Worm (Caenorhabditis elegans) whole organism, L1 larva: ENCODE results near the gene F13D11.3.
A peak's percentile ranks its signal among the peaks of the same experiment; 100 is the strongest.

Source experiments
- C04F5.9 ChIP-seq: sonication (generic microtip); optimal IDR thresholded peaks from 2 replicates; lab custom pipeline; 2016; ENCODE audit warnings: missing genetic modification characterization, missing compliant biosample characterization
- ceh-8 ChIP-seq: fragments of 200-800 bp; sonication (Bioruptor generic); optimal IDR thresholded peaks from 2 replicates; lab custom pipeline; 2018; ENCODE audit warnings: mild to moderate bottlenecking, missing genetic modification characterization, moderate library complexity, missing compliant biosample characterization
- ceh-82 ChIP-seq, 3 experiments: fragments of 150-350 bp in 1 of 3; sonication (generic microtip) in 2 of 3; optimal IDR thresholded peaks; 2 replicates each; lab custom pipeline; 2014 to 2017; ENCODE audit warnings: missing biosample characterization in 3 of 3, missing genetic modification characterization in 3 of 3
- ceh-88 ChIP-seq: fragments of 200-800 bp; sonication (Bioruptor generic); IDR thresholded peaks from 2 replicates; pipeline ENCODE4 v1.3.6; 2022; ENCODE audit warnings: missing genetic modification characterization, missing compliant biosample characterization
- ces-1 ChIP-seq: fragments of 150-350 bp; optimal IDR thresholded peaks from 2 replicates; lab custom pipeline; 2014; ENCODE audit warnings: missing biosample characterization, missing genetic modification reagents, missing genetic modification characterization
- dsc-1 ChIP-seq: sonication (generic microtip); optimal IDR thresholded peaks from 2 replicates; lab custom pipeline; 2016; ENCODE audit warnings: mild to moderate bottlenecking, missing genetic modification characterization, missing compliant biosample characterization
- efl-1 ChIP-seq, 4 experiments: fragments of 150-350 bp; optimal IDR thresholded peaks in 3 of 4; peaks in 1 of 4; 1 replicate in 1 of 4; 2 replicates in 3 of 4; lab custom pipeline; 2014; ENCODE audit warnings: missing biosample characterization in 2 of 4, missing genetic modification characterization in 2 of 4, missing genetic modification reagents in 2 of 4
- egl-27 ChIP-seq, 2 experiments: fragments of 150-350 bp in 1 of 2; sonication (generic microtip); optimal IDR thresholded peaks; 3 replicates each; lab custom pipeline; 2017 to 2018; ENCODE audit warnings: missing biosample characterization in 2 of 2, missing genetic modification characterization in 2 of 2, missing genetic modification reagents in 2 of 2
- ets-5 ChIP-seq: fragments of 200-800 bp; sonication (Bioruptor generic); IDR thresholded peaks from 2 replicates; pipeline ENCODE4 v1.3.6; 2022; ENCODE audit warnings: missing genetic modification characterization, missing compliant biosample characterization
- fkh-10 ChIP-seq: sonication (generic microtip); optimal IDR thresholded peaks from 2 replicates; lab custom pipeline; 2017; ENCODE audit warnings: missing biosample characterization, missing genetic modification reagents, missing genetic modification characterization
- fkh-4 ChIP-seq: sonication (generic microtip); optimal IDR thresholded peaks from 2 replicates; lab custom pipeline; 2016; ENCODE audit warnings: missing compliant biosample characterization, missing genetic modification characterization, borderline replicate concordance
- hlh-17 ChIP-seq: fragments of 200-800 bp; sonication (Bioruptor generic); optimal IDR thresholded peaks from 2 replicates; lab custom pipeline; 2018; ENCODE audit warnings: missing genetic modification characterization, mild to moderate bottlenecking, missing compliant biosample characterization, moderate library complexity, borderline replicate concordance
- hlh-4 ChIP-seq: sonication (generic microtip); optimal IDR thresholded peaks from 2 replicates; lab custom pipeline; 2016; ENCODE audit warnings: mild to moderate bottlenecking, missing genetic modification characterization, missing compliant biosample characterization
- hpl-2 ChIP-seq: fragments of 150-350 bp; optimal IDR thresholded peaks from 2 replicates; lab custom pipeline; 2014; ENCODE audit warnings: missing biosample characterization, missing genetic modification reagents, missing genetic modification characterization
- irx-1 ChIP-seq: sonication (generic microtip); optimal IDR thresholded peaks from 2 replicates; lab custom pipeline; 2016; ENCODE audit warnings: missing genetic modification characterization, missing compliant biosample characterization
- lin-13 ChIP-seq: fragments of 150-350 bp; optimal IDR thresholded peaks from 2 replicates; lab custom pipeline; 2014; ENCODE audit warnings: missing biosample characterization, missing genetic modification reagents, missing genetic modification characterization
- lin-14 ChIP-seq: fragments of 200-800 bp; sonication (Bioruptor generic); optimal IDR thresholded peaks from 2 replicates; lab custom pipeline; 2018; ENCODE audit warnings: mild to moderate bottlenecking, missing genetic modification characterization, moderate library complexity, missing compliant biosample characterization
- lin-15B ChIP-seq: fragments of 150-350 bp; sonication (generic microtip); optimal IDR thresholded peaks from 3 replicates; lab custom pipeline; 2014; ENCODE audit warnings: missing biosample characterization, missing genetic modification characterization
- lin-35 ChIP-seq, 2 experiments: fragments of 150-350 bp; optimal IDR thresholded peaks; 2 replicates each; lab custom pipeline; 2014; ENCODE audit warnings: missing biosample characterization in 2 of 2, missing genetic modification characterization in 2 of 2, missing genetic modification reagents in 2 of 2
- lir-3 ChIP-seq: sonication (generic microtip); optimal IDR thresholded peaks from 2 replicates; lab custom pipeline; 2016; ENCODE audit warnings: mild to moderate bottlenecking, missing genetic modification characterization, moderate library complexity, missing compliant biosample characterization; ENCODE audit not compliant: poor library complexity
- lsy-2 ChIP-seq, 2 experiments: fragments of 150-350 bp; optimal IDR thresholded peaks; 2 replicates each; lab custom pipeline; 2014; ENCODE audit warnings: missing biosample characterization in 2 of 2, missing genetic modification characterization in 2 of 2
- mdl-1 ChIP-seq, 2 experiments: fragments of 150-350 bp; optimal IDR thresholded peaks; 2 replicates each; lab custom pipeline; 2014 to 2017; ENCODE audit warnings: missing biosample characterization in 2 of 2, missing genetic modification characterization in 2 of 2, inconsistent platforms in 1 of 2
- mef-2 ChIP-seq: fragments of 150-350 bp; optimal IDR thresholded peaks from 2 replicates; lab custom pipeline; 2014; ENCODE audit warnings: missing biosample characterization, missing genetic modification characterization
- mep-1 ChIP-seq: fragments of 150-350 bp; optimal IDR thresholded peaks from 2 replicates; lab custom pipeline; 2014; ENCODE audit warnings: missing biosample characterization, missing genetic modification characterization
- nhr-12 ChIP-seq: sonication (generic microtip); optimal IDR thresholded peaks from 2 replicates; lab custom pipeline; 2017; ENCODE audit warnings: missing biosample characterization, missing genetic modification characterization
- nhr-19 ChIP-seq: fragments of 200-800 bp; sonication (Bioruptor generic); conservative IDR thresholded peaks from 2 replicates; pipeline ENCODE4 v1.3.6; 2022; ENCODE audit warnings: missing genetic modification characterization, missing compliant biosample characterization
- nhr-47 ChIP-seq: sonication (generic microtip); optimal IDR thresholded peaks from 2 replicates; lab custom pipeline; 2016; ENCODE audit warnings: mild to moderate bottlenecking, missing genetic modification characterization, moderate library complexity, missing compliant biosample characterization
- nhr-71 ChIP-seq: sonication (generic microtip); optimal IDR thresholded peaks from 2 replicates; lab custom pipeline; 2016; ENCODE audit warnings: mild to moderate bottlenecking, missing genetic modification characterization, moderate library complexity, missing compliant biosample characterization
- nhr-77 ChIP-seq: fragments of 150-350 bp; optimal IDR thresholded peaks from 2 replicates; lab custom pipeline; 2014; ENCODE audit warnings: missing biosample characterization, missing genetic modification characterization
- nhr-84 ChIP-seq: sonication (generic microtip); optimal IDR thresholded peaks from 2 replicates; lab custom pipeline; 2017; ENCODE audit warnings: missing biosample characterization, missing genetic modification characterization
- pax-3 ChIP-seq: fragments of 200-800 bp; sonication (Bioruptor generic); optimal IDR thresholded peaks from 2 replicates; lab custom pipeline; 2018; ENCODE audit warnings: mild to moderate bottlenecking, missing genetic modification characterization, moderate library complexity, missing compliant biosample characterization
- pqm-1 ChIP-seq: sonication (generic microtip); optimal IDR thresholded peaks from 3 replicates; lab custom pipeline; 2017; ENCODE audit warnings: missing biosample characterization, missing genetic modification characterization
- rnt-1 ChIP-seq: sonication (generic microtip); optimal IDR thresholded peaks from 2 replicates; lab custom pipeline; 2016; ENCODE audit warnings: mild to moderate bottlenecking, missing genetic modification characterization, moderate library complexity, missing compliant biosample characterization
- skn-1 ChIP-seq: fragments of 150-350 bp; optimal IDR thresholded peaks from 2 replicates; lab custom pipeline; 2014; ENCODE audit warnings: missing biosample characterization, missing genetic modification characterization
- snu-23 ChIP-seq: sonication (generic microtip); optimal IDR thresholded peaks from 2 replicates; lab custom pipeline; 2016; ENCODE audit warnings: missing genetic modification characterization, missing compliant biosample characterization
- sox-4 ChIP-seq: sonication (generic microtip); optimal IDR thresholded peaks from 2 replicates; lab custom pipeline; 2016; ENCODE audit warnings: missing genetic modification characterization, missing compliant biosample characterization
- swsn-7 ChIP-seq: sonication (generic microtip); optimal IDR thresholded peaks from 2 replicates; lab custom pipeline; 2016; ENCODE audit warnings: missing genetic modification characterization, missing compliant biosample characterization
- unc-86 ChIP-seq: sonication (generic microtip); optimal IDR thresholded peaks from 2 replicates; lab custom pipeline; 2016; ENCODE audit warnings: missing genetic modification characterization, missing compliant biosample characterization
- unc-98 ChIP-seq: fragments of 200-800 bp; sonication (Bioruptor generic); IDR thresholded peaks from 2 replicates; pipeline ENCODE4 v1.3.6; 2022; ENCODE audit warnings: missing genetic modification characterization, missing compliant biosample characterization
- vab-15 ChIP-seq: sonication (generic microtip); optimal IDR thresholded peaks from 2 replicates; lab custom pipeline; 2017; ENCODE audit warnings: missing genotype, mild to moderate bottlenecking, missing genetic modification characterization, missing compliant biosample characterization
- xbp-1 ChIP-seq: sonication (generic microtip); optimal IDR thresholded peaks from 2 replicates; lab custom pipeline; 2016; ENCODE audit warnings: missing genetic modification characterization, missing compliant biosample characterization
- zag-1 ChIP-seq: fragments of 150-350 bp; optimal IDR thresholded peaks from 2 replicates; lab custom pipeline; 2014; ENCODE audit warnings: missing biosample characterization, missing genetic modification characterization
- zip-4 ChIP-seq: fragments of 200-800 bp; sonication (Bioruptor generic); optimal IDR thresholded peaks from 2 replicates; lab custom pipeline; 2018; ENCODE audit warnings: mild to moderate bottlenecking, missing genetic modification characterization, moderate library complexity, missing compliant biosample characterization
- ztf-11 ChIP-seq, 2 experiments: sonication (generic microtip); optimal IDR thresholded peaks; 2 replicates each; lab custom pipeline; 2016 to 2017; ENCODE audit warnings: missing genetic modification characterization in 2 of 2, missing biosample characterization in 1 of 2, missing compliant biosample characterization in 1 of 2

The F13D11.3 gene

DNA sequence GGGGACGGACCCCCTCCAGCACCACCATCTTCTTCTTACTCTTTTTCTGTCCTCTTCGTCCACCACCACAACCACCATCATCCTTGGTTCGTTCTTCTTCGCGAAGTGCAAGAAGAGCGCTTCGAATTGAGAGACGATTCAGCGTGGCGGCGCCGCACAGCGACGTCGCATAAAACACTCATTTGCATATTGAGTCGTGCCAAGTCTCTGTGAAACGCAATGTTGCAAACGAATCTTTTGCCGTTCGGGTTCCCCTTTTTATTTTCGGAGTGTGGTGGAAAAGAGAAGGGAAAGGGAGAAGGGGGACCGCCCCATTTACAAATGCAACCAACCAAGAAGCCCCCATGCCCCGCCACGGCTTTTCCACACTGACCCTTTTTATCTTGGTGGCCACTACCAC is 10.6 kb upstream of the F13D11.3 start:
- no peak for TF ChIP-seq nhr-19
- TF ChIP-seq zip-4 (GFP tag; lab: Kevin White, UChicago) = no peak
- TF ChIP-seq ztf-11 (tag; optimal IDR thresholded peaks at IDR 0.05; lab: Kevin White, UChicago) = no peak
- TF ChIP-seq egl-27 (tag; optimal IDR thresholded peaks at IDR 0.05; lab: Kevin White, UChicago) = no peak
- no peak for TF ChIP-seq mef-2
- no peak for TF ChIP-seq dsc-1 (tag; lab: Kevin White, UChicago)
- no peak for TF ChIP-seq nhr-84 (tag; lab: Kevin White, UChicago)
- TF ChIP-seq lin-15B (tag; lab: Kevin White, UChicago) = no peak
- no peak for TF ChIP-seq pax-3
- no peak for TF ChIP-seq nhr-77 (tag; lab: Kevin White, UChicago)
- no peak for TF ChIP-seq ceh-88 (GFP tag; lab: Robert Waterston, UW)
- TF ChIP-seq lir-3 (tag; lab: Kevin White, UChicago) = no peak
- no peak for TF ChIP-seq lin-13 (GFP tag; lab: Kevin White, UChicago)
- no peak for TF ChIP-seq sox-4 (tag; lab: Kevin White, UChicago)
- TF ChIP-seq fkh-4 = no peak
- TF ChIP-seq nhr-47 (tag; lab: Kevin White, UChicago) = peak; percentile 12
- no peak for TF ChIP-seq unc-86 (tag; lab: Kevin White, UChicago)
- no peak for TF ChIP-seq fkh-10 (GFP tag; lab: Kevin White, UChicago)
- TF ChIP-seq irx-1 (tag; lab: Kevin White, UChicago) = no peak
- no peak for TF ChIP-seq mdl-1 (tag; optimal IDR thresholded peaks at IDR 0.05; lab: Kevin White, UChicago)
- TF ChIP-seq ceh-82 (tag; optimal IDR thresholded peaks at IDR 0.05; lab: Kevin White, UChicago) = peak in 1 of 3 experiments; percentile 13
- no peak for TF ChIP-seq ceh-8 (GFP tag; lab: Kevin White, UChicago)
- TF ChIP-seq C04F5.9 (tag; lab: Kevin White, UChicago) = no peak
- TF ChIP-seq ces-1 (GFP tag; lab: Kevin White, UChicago) = no peak
- TF ChIP-seq zag-1 (tag; lab: Kevin White, UChicago) = no peak
- no peak for TF ChIP-seq nhr-12 (tag; lab: Kevin White, UChicago)
- no peak for TF ChIP-seq skn-1
- no peak for TF ChIP-seq ets-5 (GFP tag; lab: Robert Waterston, UW)
- no peak for TF ChIP-seq pqm-1 (tag; lab: Kevin White, UChicago)
- no peak for TF ChIP-seq hlh-17
- no peak for TF ChIP-seq mep-1 (tag; lab: Kevin White, UChicago)
- TF ChIP-seq lsy-2 (tag; optimal IDR thresholded peaks at IDR 0.05; lab: Kevin White, UChicago) = peak in 1 of 2 experiments; percentile 13
- TF ChIP-seq efl-1 (optimal IDR thresholded peaks at IDR 0.05; lab: Kevin White, UChicago) = no peak
- peak in 1 of 2 experiments; percentile 36 for TF ChIP-seq efl-1 (GFP tag; optimal IDR thresholded peaks at IDR 0.05 in 1 of 2; lab: Kevin White, UChicago)
- TF ChIP-seq hpl-2 = no peak
- no peak for TF ChIP-seq unc-98 (GFP tag; lab: Robert Waterston, UW)
- no peak for TF ChIP-seq hlh-4 (tag; lab: Kevin White, UChicago)
- TF ChIP-seq vab-15 (tag; lab: Kevin White, UChicago) = no peak
- peak; percentile 3 for TF ChIP-seq xbp-1 (tag; lab: Kevin White, UChicago)
- peak; percentile 64 for TF ChIP-seq lin-14
- TF ChIP-seq lin-35 (GFP tag; optimal IDR thresholded peaks at IDR 0.05; lab: Kevin White, UChicago) = no peak
- TF ChIP-seq swsn-7 = no peak

DNA sequence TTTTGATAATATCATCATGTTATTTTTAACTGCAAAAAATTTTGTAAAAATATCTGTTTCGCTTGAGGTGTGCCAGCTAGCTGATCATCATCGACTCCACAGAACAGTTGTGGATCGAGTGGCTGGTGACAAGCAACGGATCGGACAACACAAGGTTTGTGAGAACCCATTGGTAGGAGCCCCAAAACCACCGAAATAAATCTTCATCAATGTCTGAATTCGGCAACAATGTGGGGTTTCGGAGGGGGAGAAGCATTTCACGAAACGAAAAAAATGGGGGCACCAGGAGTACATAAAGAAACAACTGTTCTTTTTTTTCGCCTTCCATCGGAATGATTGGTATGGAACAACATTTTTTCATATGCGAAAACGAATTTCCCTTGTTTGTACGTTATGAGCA is 9.6 kb upstream of the F13D11.3 start:
- peak; percentile 31 for TF ChIP-seq lin-14
- no peak for TF ChIP-seq lin-15B (tag; lab: Kevin White, UChicago)
- TF ChIP-seq rnt-1 = peak; percentile 64
- TF ChIP-seq snu-23 = no peak
- no peak for TF ChIP-seq vab-15 (tag; lab: Kevin White, UChicago)
- peak; percentile 49 for TF ChIP-seq nhr-71 (tag; lab: Kevin White, UChicago)
- TF ChIP-seq, all 84 proteins: peak for 3
